Fruit fly (Drosophila melanogaster): ENCODE data around the gene CG32236.
A peak's percentile ranks its signal among the peaks of the same experiment; 100 is the strongest.

Gene CG32236

dm6 chr3L:4667289-4667688 is at the start of gene CG32236:
CG32236 (minus strand) TSS chr3L:4667389.
- no peak for TF ChIP-seq OdsH (GFP tag; optimal IDR thresholded peaks at IDR 0.05)
- no peak for TF ChIP-seq spab (GFP tag; optimal IDR thresholded peaks at IDR 0.05)
- TF ChIP-seq achi (GFP tag; optimal IDR thresholded peaks at IDR 0.05): no peak
- no peak for TF ChIP-seq dsx (GFP tag; optimal IDR thresholded peaks at IDR 0.05; ENCODE audit: poor library complexity, severe bottlenecking)
- no peak for TF ChIP-seq CG8319 (GFP tag; optimal IDR thresholded peaks at IDR 0.05)
- no peak for TF ChIP-seq Lpt (GFP tag; optimal IDR thresholded peaks at IDR 0.05)
- TF ChIP-seq Sox15 (GFP tag; optimal IDR thresholded peaks at IDR 0.05): no peak
- no peak for TF ChIP-seq Smox (GFP tag; optimal IDR thresholded peaks at IDR 0.05)
- no peak for TF ChIP-seq CG16779 (tag; optimal IDR thresholded peaks at IDR 0.05)
- TF ChIP-seq pdm3 (GFP tag; optimal IDR thresholded peaks at IDR 0.05): no peak
- no peak for TF ChIP-seq CG32006 (GFP tag; optimal IDR thresholded peaks at IDR 0.05)
- no peak for TF ChIP-seq Hr38 (GFP tag; optimal IDR thresholded peaks at IDR 0.05)

- TF ChIP-seq CG11762 (GFP tag; optimal IDR thresholded peaks at IDR 0.05; ENCODE audit: insufficient read depth) (no peak), pdm3 (GFP tag; optimal IDR thresholded peaks at IDR 0.05) (no peak), CG16779 (tag; optimal IDR thresholded peaks at IDR 0.05) (no peak), esn (GFP tag; optimal IDR thresholded peaks at IDR 0.05) (no peak), fkh (GFP tag; optimal IDR thresholded peaks at IDR 0.05) (no peak), Sox14 (GFP tag; optimal IDR thresholded peaks at IDR 0.05) (no peak), Sox102F (GFP tag; optimal IDR thresholded peaks at IDR 0.05) (no peak), eg (GFP tag; IDR thresholded peaks at IDR 0.05) (no peak), CG6792 (GFP tag; optimal IDR thresholded peaks at IDR 0.05) (no peak), CG15336 (GFP tag; IDR thresholded peaks at IDR 0.05) (no peak), vri (GFP tag; optimal IDR thresholded peaks at IDR 0.05) (no peak), Eip75B (GFP tag; optimal IDR thresholded peaks at IDR 0.05) (no peak), CG10669 (GFP tag; optimal IDR thresholded peaks at IDR 0.05) (no peak), CG6163 (GFP tag; IDR thresholded peaks at IDR 0.05) (no peak)
Measured at dm6 chr3L:4709790-4710189, 42.6 kb upstream of the CG32236 start, which contains the start of gene CG13712. CG13712 (minus strand) TSS chr3L:4709890.

dm6 chr3L:4708536-4708935 is 41.3 kb upstream of the CG32236 start:
- 0 out of 2 replicates have a peak, but pooled peaks have one; percentile 7 for TF ChIP-seq CG15336 (GFP tag; IDR thresholded peaks at IDR 0.05)
- TF ChIP-seq CG32006 (GFP tag; optimal IDR thresholded peaks at IDR 0.05): peak; percentile 24
- TF ChIP-seq CG8119 (GFP tag; IDR thresholded peaks at IDR 0.05): 0 out of 3 replicates have a peak, but pooled peaks have one; percentile 14
- no peak for TF ChIP-seq CG6808 (GFP tag; optimal IDR thresholded peaks at IDR 0.05)
- no peak for TF ChIP-seq Eip78C (GFP tag)
- TF ChIP-seq Gug (GFP tag; IDR thresholded peaks at IDR 0.05): 0 out of 2 replicates have a peak, but pooled peaks have one; percentile 12
- no peak for TF ChIP-seq spab (GFP tag; optimal IDR thresholded peaks at IDR 0.05)
- TF ChIP-seq CG6163 (GFP tag; IDR thresholded peaks at IDR 0.05): no peak
- no peak for TF ChIP-seq CG31627 (GFP tag; optimal IDR thresholded peaks at IDR 0.05)

dm6 chr3L:4707831-4708230 is 40.6 kb upstream of the CG32236 start:
- no peak for TF ChIP-seq Met (GFP tag; optimal IDR thresholded peaks at IDR 0.05)
- peak; percentile 45 for TF ChIP-seq Ets96B (tag; optimal IDR thresholded peaks at IDR 0.05)
- no peak for TF ChIP-seq CG34406 (GFP tag; optimal IDR thresholded peaks at IDR 0.05)
- TF ChIP-seq CG31627 (GFP tag; optimal IDR thresholded peaks at IDR 0.05): no peak
- TF ChIP-seq Sox102F (GFP tag; optimal IDR thresholded peaks at IDR 0.05): no peak
- peak; percentile 80 for TF ChIP-seq CG3919 (GFP tag; optimal IDR thresholded peaks at IDR 0.05)
- peak; percentile 40 for TF ChIP-seq net (GFP tag; optimal IDR thresholded peaks at IDR 0.05)
- TF ChIP-seq CG11294 (GFP tag; IDR thresholded peaks at IDR 0.05): peak; percentile 78
- peak; percentile 20 for TF ChIP-seq CG1621 (tag; optimal IDR thresholded peaks at IDR 0.05)
- TF ChIP-seq CG11902 (GFP tag; optimal IDR thresholded peaks at IDR 0.05): no peak
- TF ChIP-seq Hr39 (GFP tag; optimal IDR thresholded peaks at IDR 0.05): no peak
- TF ChIP-seq fd59A (GFP tag; optimal IDR thresholded peaks at IDR 0.05): no peak
- peak; percentile 77 for TF ChIP-seq CG6276 (GFP tag; optimal IDR thresholded peaks at IDR 0.05)
- TF ChIP-seq pdm3 (GFP tag; optimal IDR thresholded peaks at IDR 0.05): peak; percentile 64
- peak; percentile 2 for TF ChIP-seq cyc (GFP tag; optimal IDR thresholded peaks at IDR 0.05)
- peak; percentile 87 for TF ChIP-seq CG32006 (GFP tag; optimal IDR thresholded peaks at IDR 0.05)
- TF ChIP-seq CG6808 (GFP tag; optimal IDR thresholded peaks at IDR 0.05): no peak
- peak; percentile 31 for TF ChIP-seq dsx (GFP tag; optimal IDR thresholded peaks at IDR 0.05; ENCODE audit: poor library complexity, severe bottlenecking)
- peak; percentile 58 for TF ChIP-seq Eip75B (GFP tag; optimal IDR thresholded peaks at IDR 0.05)
- peak; percentile 71 for TF ChIP-seq Hr4 (GFP tag; optimal IDR thresholded peaks at IDR 0.05)
- TF ChIP-seq CG16779 (tag; optimal IDR thresholded peaks at IDR 0.05): peak; percentile 6
- TF ChIP-seq topi (GFP tag; optimal IDR thresholded peaks at IDR 0.05): peak; percentile 48
- no peak for TF ChIP-seq Ets21C (GFP tag; optimal IDR thresholded peaks at IDR 0.05)
- peak; percentile 64 for TF ChIP-seq acj6 (GFP tag; optimal IDR thresholded peaks at IDR 0.05)
- peak; percentile 71 for TF ChIP-seq achi (GFP tag; optimal IDR thresholded peaks at IDR 0.05)
- TF ChIP-seq Gug (GFP tag; IDR thresholded peaks at IDR 0.05): peak; percentile 87
- peak; percentile 20 for TF ChIP-seq CG8319 (GFP tag; optimal IDR thresholded peaks at IDR 0.05)
- no peak for TF ChIP-seq fkh (GFP tag; optimal IDR thresholded peaks at IDR 0.05)
